Fruit fly (Drosophila melanogaster): ENCODE results near the gene CG12608.

Gene CG12608

dm6 chrX:15298298-15299069 is 45.9 kb downstream of the CG12608 start (continued):
- TF ChIP-seq Gug (GFP tag; IDR thresholded peaks at IDR 0.05) (peak; percentile 94), ss (GFP tag; optimal IDR thresholded peaks at IDR 0.05) (peak; percentile 69 to 87), CG6808 (GFP tag; optimal IDR thresholded peaks at IDR 0.05) (peak; percentile 83), svp (GFP tag) (peak; percentile 93), CG8632 (GFP tag; optimal IDR thresholded peaks at IDR 0.05) (peak; percentile 87), Sox14 (GFP tag; optimal IDR thresholded peaks at IDR 0.05) (peak; percentile 37), Blimp-1 (GFP tag; optimal IDR thresholded peaks at IDR 0.05) (peak; percentile 70), fd85E (GFP tag; optimal IDR thresholded peaks at IDR 0.05) (peak; percentile 44), CG11294 (GFP tag; IDR thresholded peaks at IDR 0.05) (peak; percentile 96), esn (GFP tag; optimal IDR thresholded peaks at IDR 0.05) (peak; percentile 84), OdsH (GFP tag; optimal IDR thresholded peaks at IDR 0.05) (peak; percentile 93), CG3919 (GFP tag; optimal IDR thresholded peaks at IDR 0.05) (peak; percentile 87), lz (GFP tag; optimal IDR thresholded peaks at IDR 0.05) (peak; percentile 79), achi (GFP tag; optimal IDR thresholded peaks at IDR 0.05) (peak; percentile 89), CG11902 (GFP tag; optimal IDR thresholded peaks at IDR 0.05) (peak; percentile 80), CG3032 (tag; optimal IDR thresholded peaks at IDR 0.05) (peak; percentile 90), Hr38 (GFP tag; optimal IDR thresholded peaks at IDR 0.05) (no peak), CG6854 (GFP tag; optimal IDR thresholded peaks at IDR 0.05) (peak; percentile 28), Eip78C (GFP tag) (peak; percentile 93), Hr4 (GFP tag; optimal IDR thresholded peaks at IDR 0.05) (peak; percentile 90), CG7368 (GFP tag; optimal IDR thresholded peaks at IDR 0.05) (peak; percentile 82), CG8319 (GFP tag; optimal IDR thresholded peaks at IDR 0.05) (peak; percentile 82), Lpt (GFP tag; optimal IDR thresholded peaks at IDR 0.05) (peak; percentile 91), CG8119 (GFP tag; IDR thresholded peaks at IDR 0.05) (peak; percentile 98), CG31627 (GFP tag; optimal IDR thresholded peaks at IDR 0.05) (peak; percentile 74), CG6792 (GFP tag; optimal IDR thresholded peaks at IDR 0.05) (peak; percentile 88), Eip75B (GFP tag; optimal IDR thresholded peaks at IDR 0.05) (peak; percentile 67), fd59A (GFP tag; optimal IDR thresholded peaks at IDR 0.05) (peak; percentile 83)

- no peak for TF ChIP-seq OdsH (GFP tag; optimal IDR thresholded peaks at IDR 0.05)
- no peak for TF ChIP-seq CG9139 (GFP tag; optimal IDR thresholded peaks at IDR 0.05)
Observed at dm6 chrX:15297963-15298297, 46.5 kb downstream of the CG12608 start.

- TF ChIP-seq CG16779 (tag; optimal IDR thresholded peaks at IDR 0.05) (no peak), acj6 (GFP tag; optimal IDR thresholded peaks at IDR 0.05) (no peak), CG9139 (GFP tag; optimal IDR thresholded peaks at IDR 0.05) (no peak), fd59A (GFP tag; optimal IDR thresholded peaks at IDR 0.05) (no peak), CG6792 (GFP tag; optimal IDR thresholded peaks at IDR 0.05) (no peak), CG6854 (GFP tag; optimal IDR thresholded peaks at IDR 0.05) (no peak), Ets96B (tag; optimal IDR thresholded peaks at IDR 0.05) (no peak), CG4318 (GFP tag; optimal IDR thresholded peaks at IDR 0.05) (no peak), CG31627 (GFP tag; optimal IDR thresholded peaks at IDR 0.05) (no peak), pdm3 (GFP tag; optimal IDR thresholded peaks at IDR 0.05) (no peak), esn (GFP tag; optimal IDR thresholded peaks at IDR 0.05) (peak; percentile 16), Hr39 (GFP tag; optimal IDR thresholded peaks at IDR 0.05) (no peak), CG10631 (GFP tag; optimal IDR thresholded peaks at IDR 0.05) (no peak), CG6808 (GFP tag; optimal IDR thresholded peaks at IDR 0.05) (no peak), dac (GFP tag; optimal IDR thresholded peaks at IDR 0.05) (no peak), CG34406 (GFP tag; optimal IDR thresholded peaks at IDR 0.05) (peak; percentile 35), CG6163 (GFP tag; IDR thresholded peaks at IDR 0.05) (0 out of 3 replicates have a peak, but pooled peaks have one; percentile 7), CG10669 (GFP tag; optimal IDR thresholded peaks at IDR 0.05) (no peak), fkh (GFP tag; optimal IDR thresholded peaks at IDR 0.05) (no peak), fd85E (GFP tag; optimal IDR thresholded peaks at IDR 0.05) (no peak), salr (GFP tag; optimal IDR thresholded peaks at IDR 0.05) (no peak), Eip75B (GFP tag; optimal IDR thresholded peaks at IDR 0.05) (no peak), vri (GFP tag; optimal IDR thresholded peaks at IDR 0.05) (no peak), ss (GFP tag; optimal IDR thresholded peaks at IDR 0.05) (no peak), CG11762 (GFP tag; optimal IDR thresholded peaks at IDR 0.05; ENCODE audit: insufficient read depth) (no peak), net (GFP tag; optimal IDR thresholded peaks at IDR 0.05) (peak; percentile 20)
Observed at dm6 chrX:15296969-15297816, 47.2 kb downstream of the CG12608 start, which contains the start of gene gce. Gene gce, plus strand, starts transcription at chrX:15297766.
